Fruit fly (Drosophila melanogaster): ENCODE results near the gene Mcm10.
A peak's percentile ranks its signal among the peaks of the same experiment; 100 is the strongest.

dm6 chr2L:21179615-21180031 is at the start of gene Mcm10, which contains the start of gene bur:
- TF ChIP-seq psq (GFP tag; optimal IDR thresholded peaks at IDR 0.05) (no peak), CG32264 (GFP tag; optimal IDR thresholded peaks at IDR 0.05) (no peak), br (GFP tag; optimal IDR thresholded peaks at IDR 0.05) (no peak), pan (optimal IDR thresholded peaks at IDR 0.05) (no peak), dmrt93B (GFP tag; optimal IDR thresholded peaks at IDR 0.05) (no peak), OdsH (GFP tag; optimal IDR thresholded peaks at IDR 0.05) (no peak), Abd-B (GFP tag; optimal IDR thresholded peaks at IDR 0.05) (no peak), HLH106 (tag; optimal IDR thresholded peaks at IDR 0.05) (peak; percentile 7), lola (GFP tag; optimal IDR thresholded peaks at IDR 0.05) (no peak), rgr (GFP tag; optimal IDR thresholded peaks at IDR 0.05) (no peak), CrebA (GFP tag; optimal IDR thresholded peaks at IDR 0.05; ENCODE audit: borderline replicate concordance) (no peak), Hnf4 (GFP tag; optimal IDR thresholded peaks at IDR 0.05) (no peak)
